Worm (Caenorhabditis elegans) whole organism, mixed stage, embryonic: Measurements from ENCODE around the gene tpst-1.
A peak's percentile ranks its signal among the peaks of the same experiment; 100 is the strongest.

Experiments used
- M03D4.4 ChIP-seq: sonication (generic microtip); optimal IDR thresholded peaks from 2 replicates; lab custom pipeline; 2017; ENCODE audit warnings: mild to moderate bottlenecking, missing genetic modification characterization, missing compliant biosample characterization
- bed-3 ChIP-seq: fragments of 200-800 bp; sonication (Bioruptor generic); optimal IDR thresholded peaks from 3 replicates; lab custom pipeline; 2018; ENCODE audit warnings: mild to moderate bottlenecking, missing genetic modification characterization, moderate library complexity, missing compliant biosample characterization
- blmp-1 ChIP-seq: fragments of 150-350 bp; optimal IDR thresholded peaks from 2 replicates; lab custom pipeline; 2014; ENCODE audit warnings: missing biosample characterization, missing genetic modification characterization
- ceh-39 ChIP-seq: fragments of 150-350 bp; optimal IDR thresholded peaks from 2 replicates; lab custom pipeline; 2014; ENCODE audit warnings: missing biosample characterization, missing genetic modification characterization
- ceh-43 ChIP-seq: fragments of 200-800 bp; sonication (Bioruptor generic); optimal IDR thresholded peaks from 2 replicates; lab custom pipeline; 2018; ENCODE audit warnings: mild to moderate bottlenecking, missing genetic modification characterization, moderate library complexity, missing compliant biosample characterization
- ceh-83 ChIP-seq: fragments of 200-800 bp; sonication (Bioruptor generic); optimal IDR thresholded peaks from 2 replicates; lab custom pipeline; 2018; ENCODE audit warnings: mild to moderate bottlenecking, missing genetic modification characterization, missing compliant biosample characterization
- ces-1 ChIP-seq: fragments of 150-350 bp; optimal IDR thresholded peaks from 2 replicates; lab custom pipeline; 2014; ENCODE audit warnings: missing biosample characterization, missing genetic modification reagents, missing genetic modification characterization
- cnd-1 ChIP-seq: fragments of 200-800 bp; sonication (Bioruptor generic); optimal IDR thresholded peaks from 2 replicates; lab custom pipeline; 2018; ENCODE audit warnings: mild to moderate bottlenecking, missing genetic modification characterization, missing compliant biosample characterization
- drap-1 ChIP-seq: fragments of 200-800 bp; sonication (Bioruptor generic); optimal IDR thresholded peaks from 3 replicates; lab custom pipeline; 2018; ENCODE audit warnings: mild to moderate bottlenecking, missing genetic modification characterization, missing compliant biosample characterization
- elt-1 ChIP-seq: sonication (generic microtip); optimal IDR thresholded peaks from 2 replicates; lab custom pipeline; 2017; ENCODE audit warnings: missing genetic modification characterization, mild to moderate bottlenecking, missing compliant biosample characterization, antibody characterized with exemption, moderate library complexity, borderline replicate concordance; ENCODE audit not compliant: insufficient read depth
- elt-3 ChIP-seq: fragments of 150-350 bp; optimal IDR thresholded peaks from 2 replicates; lab custom pipeline; 2014; ENCODE audit warnings: missing biosample characterization, missing genetic modification characterization
- flh-1 ChIP-seq: fragments of 200-800 bp; sonication (Bioruptor generic); optimal IDR thresholded peaks from 2 replicates; lab custom pipeline; 2018; ENCODE audit warnings: mild to moderate bottlenecking, missing genetic modification characterization, moderate library complexity, missing compliant biosample characterization
- ham-2 ChIP-seq: fragments of 200-800 bp; sonication (Bioruptor generic); optimal IDR thresholded peaks from 2 replicates; lab custom pipeline; 2018; ENCODE audit warnings: mild to moderate bottlenecking, missing genetic modification characterization, missing compliant biosample characterization
- hlh-1 ChIP-seq: fragments of 150-350 bp; optimal IDR thresholded peaks from 2 replicates; lab custom pipeline; 2014; ENCODE audit warnings: missing biosample characterization, missing genetic modification reagents, missing genetic modification characterization
- lin-13 ChIP-seq: fragments of 150-350 bp; optimal IDR thresholded peaks from 2 replicates; lab custom pipeline; 2014; ENCODE audit warnings: missing biosample characterization, missing genetic modification characterization
- lin-32 ChIP-seq: fragments of 200-800 bp; sonication (Bioruptor generic); optimal IDR thresholded peaks from 2 replicates; lab custom pipeline; 2018; ENCODE audit warnings: mild to moderate bottlenecking, missing genetic modification characterization, missing compliant biosample characterization
- lsy-2 ChIP-seq: fragments of 150-350 bp; optimal IDR thresholded peaks from 2 replicates; lab custom pipeline; 2014; ENCODE audit warnings: missing biosample characterization, missing genetic modification characterization
- mab-5 ChIP-seq: fragments of 150-350 bp; optimal IDR thresholded peaks from 2 replicates; lab custom pipeline; 2014; ENCODE audit warnings: missing biosample characterization, missing genetic modification characterization
- mep-1 ChIP-seq: fragments of 150-350 bp; optimal IDR thresholded peaks from 2 replicates; lab custom pipeline; 2017; ENCODE audit warnings: missing biosample characterization, missing genetic modification reagents, missing genetic modification characterization, inconsistent platforms
- mls-2 ChIP-seq: sonication (generic microtip); optimal IDR thresholded peaks from 2 replicates; lab custom pipeline; 2016; ENCODE audit warnings: mild to moderate bottlenecking, missing genetic modification characterization, moderate library complexity, missing compliant biosample characterization
- nhr-12 ChIP-seq: fragments of 150-350 bp; optimal IDR thresholded peaks from 2 replicates; lab custom pipeline; 2014; ENCODE audit warnings: missing biosample characterization, missing genetic modification characterization
- nhr-2 ChIP-seq: fragments of 150-350 bp; optimal IDR thresholded peaks from 2 replicates; lab custom pipeline; 2014; ENCODE audit warnings: missing biosample characterization, missing genetic modification characterization
- nhr-237 ChIP-seq: fragments of 150-350 bp; optimal IDR thresholded peaks from 2 replicates; lab custom pipeline; 2014; ENCODE audit warnings: missing biosample characterization, missing genetic modification characterization
- nhr-28 ChIP-seq: fragments of 150-350 bp; optimal IDR thresholded peaks from 2 replicates; lab custom pipeline; 2014; ENCODE audit warnings: missing biosample characterization, missing genetic modification characterization
- nhr-76 ChIP-seq: sonication (generic microtip); optimal IDR thresholded peaks from 2 replicates; lab custom pipeline; 2017; ENCODE audit warnings: missing biosample characterization, missing genetic modification characterization
- pha-4 ChIP-seq: fragments of 150-350 bp; optimal IDR thresholded peaks from 2 replicates; lab custom pipeline; 2018; ENCODE audit warnings: missing biosample characterization, missing genetic modification reagents, missing genetic modification characterization
- sem-2 ChIP-seq: fragments of 200-800 bp; sonication (Bioruptor generic); optimal IDR thresholded peaks from 2 replicates; lab custom pipeline; 2018; ENCODE audit warnings: mild to moderate bottlenecking, missing genetic modification characterization, missing compliant biosample characterization
- snpc-4 ChIP-seq: fragments of 150-350 bp; optimal IDR thresholded peaks from 2 replicates; lab custom pipeline; 2014; ENCODE audit warnings: missing biosample characterization, missing genetic modification characterization
- sptf-1 ChIP-seq: sonication (generic microtip); optimal IDR thresholded peaks from 2 replicates; lab custom pipeline; 2017; ENCODE audit warnings: mild to moderate bottlenecking, missing genetic modification characterization, moderate library complexity, missing compliant biosample characterization
- tbx-8 ChIP-seq: fragments of 200-800 bp; sonication (Bioruptor generic); optimal IDR thresholded peaks from 2 replicates; lab custom pipeline; 2018; ENCODE audit warnings: mild to moderate bottlenecking, missing genetic modification characterization, moderate library complexity, missing compliant biosample characterization
- unc-120 ChIP-seq: sonication (generic microtip); optimal IDR thresholded peaks from 2 replicates; lab custom pipeline; 2017; ENCODE audit warnings: missing genetic modification characterization, missing compliant biosample characterization; ENCODE audit not compliant: poor library complexity, severe bottlenecking
- unc-39 ChIP-seq: fragments of 150-350 bp; optimal IDR thresholded peaks from 2 replicates; lab custom pipeline; 2014; ENCODE audit warnings: missing biosample characterization, missing genetic modification characterization
- unc-62 ChIP-seq: fragments of 150-350 bp; optimal IDR thresholded peaks from 2 replicates; lab custom pipeline; 2014; ENCODE audit warnings: missing biosample characterization, missing genetic modification reagents, missing genetic modification characterization
- zip-8 ChIP-seq: fragments of 150-350 bp; optimal IDR thresholded peaks from 2 replicates; lab custom pipeline; 2014; ENCODE audit warnings: missing biosample characterization, missing genetic modification characterization
- ztf-11 ChIP-seq: fragments of 150-350 bp; optimal IDR thresholded peaks from 2 replicates; lab custom pipeline; 2014; ENCODE audit warnings: missing biosample characterization, missing genetic modification characterization

The tpst-1 gene

DNA sequence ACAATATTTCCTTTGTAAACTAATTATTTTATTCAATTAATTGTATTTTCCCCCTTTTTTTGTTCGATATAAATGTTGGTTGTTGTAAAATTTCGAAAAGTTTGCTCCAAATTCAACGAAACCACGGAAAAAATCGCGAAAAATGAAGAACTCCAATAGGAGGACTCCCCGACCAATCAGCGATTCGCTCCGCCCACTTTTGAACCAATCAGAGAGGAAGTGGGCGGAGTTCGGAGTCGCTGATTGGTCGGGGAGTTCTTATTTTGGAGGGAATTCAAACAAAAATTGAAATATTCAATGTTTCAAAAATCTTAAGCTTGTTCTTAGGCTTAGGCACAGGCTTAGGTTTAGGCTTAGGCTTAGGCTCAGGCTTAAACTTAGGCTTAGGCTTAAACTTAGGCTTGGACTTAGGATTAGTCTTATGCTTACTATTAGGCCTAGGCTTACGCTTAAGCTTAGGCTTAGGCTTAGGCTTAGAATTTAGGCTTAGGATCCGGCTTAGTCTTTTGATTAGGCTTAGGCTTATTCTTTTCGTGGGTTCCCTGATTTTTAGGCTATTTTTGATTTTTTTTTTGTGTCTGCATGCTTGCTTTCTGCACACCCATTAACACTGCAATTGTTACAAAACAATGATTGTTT, 21.6 kb downstream of the tpst-1 start:
- TF ChIP-seq lin-13 (tag; lab: Kevin White, UChicago), result no peak
- no peak for TF ChIP-seq nhr-2
- TF ChIP-seq ceh-83 (GFP tag; lab: Kevin White, UChicago), result no peak
- TF ChIP-seq tbx-8 (GFP tag; lab: Kevin White, UChicago), result no peak
- no peak for TF ChIP-seq sem-2 (GFP tag; lab: Kevin White, UChicago)
- TF ChIP-seq nhr-76, result no peak
- TF ChIP-seq sptf-1, result no peak
- no peak for TF ChIP-seq hlh-1
- no peak for TF ChIP-seq nhr-237 (tag; lab: Kevin White, UChicago)
- TF ChIP-seq mls-2, result no peak
- TF ChIP-seq unc-62, result no peak
- TF ChIP-seq elt-1 (tag; lab: Kevin White, UChicago), result no peak
- no peak for TF ChIP-seq mep-1
- TF ChIP-seq ces-1 (GFP tag; lab: Kevin White, UChicago), result no peak
- TF ChIP-seq drap-1 (GFP tag; lab: Kevin White, UChicago), result no peak

DNA sequence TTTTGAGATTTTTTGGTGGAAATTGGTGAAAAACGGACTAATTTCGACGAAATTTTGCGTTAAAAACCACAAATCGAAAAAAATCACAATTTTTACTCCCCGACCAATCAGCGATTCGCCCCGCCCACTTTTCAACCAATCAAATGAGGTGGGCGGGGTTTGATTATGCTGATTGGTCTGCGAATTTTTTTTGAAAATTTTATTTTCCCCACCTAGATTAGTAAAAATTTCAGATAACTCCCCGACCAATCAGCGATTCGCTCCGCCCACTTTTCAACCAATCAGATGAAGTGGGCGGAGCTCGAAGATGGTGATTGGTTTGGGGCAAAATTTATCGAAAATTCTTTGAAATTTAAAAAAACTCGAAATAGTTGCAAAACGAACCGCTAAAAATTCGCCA, 22.9 kb downstream of the tpst-1 start:
- TF ChIP-seq snpc-4 (tag; lab: Kevin White, UChicago), result no peak
- no peak for TF ChIP-seq drap-1 (GFP tag; lab: Kevin White, UChicago)
- TF ChIP-seq nhr-2, result no peak
- no peak for TF ChIP-seq ces-1 (GFP tag; lab: Kevin White, UChicago)
- no peak for TF ChIP-seq nhr-12 (tag; lab: Kevin White, UChicago)
- no peak for TF ChIP-seq ceh-43 (GFP tag; lab: Kevin White, UChicago)
- TF ChIP-seq mls-2, result no peak
- no peak for TF ChIP-seq lsy-2 (tag; lab: Kevin White, UChicago)
- TF ChIP-seq tbx-8 (GFP tag; lab: Kevin White, UChicago), result no peak
- TF ChIP-seq ceh-83 (GFP tag; lab: Kevin White, UChicago), result no peak
- no peak for TF ChIP-seq zip-8 (tag; lab: Kevin White, UChicago)
- no peak for TF ChIP-seq nhr-28 (tag; lab: Kevin White, UChicago)
- TF ChIP-seq nhr-76, result no peak
- no peak for TF ChIP-seq nhr-237 (tag; lab: Kevin White, UChicago)
- TF ChIP-seq mab-5 (tag; lab: Kevin White, UChicago), result no peak
- no peak for TF ChIP-seq hlh-1
- no peak for TF ChIP-seq ham-2 (GFP tag; lab: Kevin White, UChicago)
- TF ChIP-seq ztf-11 (tag; lab: Kevin White, UChicago), result no peak
- TF ChIP-seq sptf-1, result no peak

- TF ChIP-seq ces-1 (GFP tag; lab: Kevin White, UChicago) (no peak), nhr-237 (tag; lab: Kevin White, UChicago) (no peak), elt-1 (tag; lab: Kevin White, UChicago) (no peak), elt-3 (no peak), mls-2 (no peak), unc-39 (no peak), nhr-28 (tag; lab: Kevin White, UChicago) (no peak), sem-2 (GFP tag; lab: Kevin White, UChicago) (no peak), lin-13 (tag; lab: Kevin White, UChicago) (no peak), mep-1 (no peak), sptf-1 (no peak), hlh-1 (no peak), lin-32 (GFP tag; lab: Kevin White, UChicago) (no peak), blmp-1 (no peak), cnd-1 (tag; lab: Kevin White, UChicago) (no peak), ceh-83 (GFP tag; lab: Kevin White, UChicago) (no peak)
Measured at ce11 chrIII:12638592-12638991, 23.5 kb downstream of the tpst-1 start.

- TF ChIP-seq ceh-83 (GFP tag; lab: Kevin White, UChicago) (peak; percentile 32), M03D4.4 (tag; lab: Kevin White, UChicago) (no peak), snpc-4 (tag; lab: Kevin White, UChicago) (no peak), hlh-1 (no peak), sem-2 (GFP tag; lab: Kevin White, UChicago) (no peak), mls-2 (no peak), nhr-28 (tag; lab: Kevin White, UChicago) (no peak), bed-3 (GFP tag; lab: Kevin White, UChicago) (no peak), lsy-2 (tag; lab: Kevin White, UChicago) (peak; percentile 44), unc-120 (peak; percentile 4), nhr-2 (no peak), pha-4 (tag; lab: Kevin White, UChicago) (no peak), blmp-1 (no peak), nhr-12 (tag; lab: Kevin White, UChicago) (no peak), nhr-76 (no peak), cnd-1 (tag; lab: Kevin White, UChicago) (no peak), elt-1 (tag; lab: Kevin White, UChicago) (no peak), ceh-43 (GFP tag; lab: Kevin White, UChicago) (no peak), ceh-39 (peak; percentile 70), tbx-8 (GFP tag; lab: Kevin White, UChicago) (no peak), zip-8 (tag; lab: Kevin White, UChicago) (no peak), mep-1 (peak; percentile 42), ztf-11 (tag; lab: Kevin White, UChicago) (no peak), unc-39 (no peak), ces-1 (GFP tag; lab: Kevin White, UChicago) (peak; percentile 81), sptf-1 (peak; percentile 14), mab-5 (tag; lab: Kevin White, UChicago) (no peak), lin-13 (tag; lab: Kevin White, UChicago) (no peak), nhr-237 (tag; lab: Kevin White, UChicago) (peak; percentile 36), flh-1 (GFP tag; lab: Kevin White, UChicago) (no peak)
Measured at ce11 chrIII:12625875-12626649, 36.0 kb downstream of the tpst-1 start, which contains the start of gene pqn-80. Gene pqn-80, plus strand, starts transcription at chrIII:12626568.
